Fruit fly (Drosophila melanogaster) whole organism, embryonic: ENCODE measurements around the gene CG14205.

Source experiments
- Abd-B ChIP-seq: fragments of 200-800 bp; sonication (Bioruptor generic); optimal IDR thresholded peaks from 2 replicates; lab custom pipeline; 2018; ENCODE audit warnings: missing biosample characterization, mild to moderate bottlenecking, missing genetic modification characterization, moderate library complexity
- Awh ChIP-seq: fragments of 200-800 bp; sonication (Bioruptor generic); IDR thresholded peaks from 2 replicates; pipeline ENCODE4, ENCODE4 v1.3.6; 2022; ENCODE audit warnings: missing biosample characterization, missing genetic modification characterization
- B-H1 ChIP-seq: fragments of 200-800 bp; sonication (Bioruptor generic); IDR thresholded peaks from 3 replicates; pipeline ENCODE4 v1.3.6; 2022; ENCODE audit warnings: missing biosample characterization, missing genetic modification characterization
- BEAF-32 ChIP-seq: fragments of 200-800 bp; sonication (Bioruptor generic); optimal IDR thresholded peaks from 3 replicates; lab custom pipeline; 2017; ENCODE audit warnings: missing biosample characterization, missing genetic modification characterization, mild to moderate bottlenecking, moderate library complexity, missing genetic modification reagents
- CG10147 ChIP-seq: fragments of 200-800 bp; sonication (Bioruptor generic); optimal IDR thresholded peaks from 2 replicates; lab custom pipeline; 2019; ENCODE audit warnings: missing biosample characterization, mild to moderate bottlenecking, missing genetic modification characterization, moderate library complexity
- CG11085 ChIP-seq: fragments of 200-800 bp; sonication (Bioruptor generic); IDR thresholded peaks from 2 replicates; pipeline ENCODE4 v1.3.6; 2022; ENCODE audit warnings: missing biosample characterization, missing genetic modification characterization
- CG12299 ChIP-seq: fragments of 200-800 bp; sonication (Bioruptor generic); optimal IDR thresholded peaks from 2 replicates; lab custom pipeline; 2018; ENCODE audit warnings: missing biosample characterization, mild to moderate bottlenecking, missing genetic modification characterization
- CG12391 ChIP-seq: fragments of 200-800 bp; sonication (Bioruptor generic); optimal IDR thresholded peaks from 3 replicates; lab custom pipeline; 2018; ENCODE audit warnings: missing biosample characterization, mild to moderate bottlenecking, missing genetic modification characterization, moderate library complexity
- CG13287 ChIP-seq: fragments of 200-800 bp; sonication (Bioruptor generic); IDR thresholded peaks from 2 replicates; pipeline ENCODE4 v1.3.6; 2022; ENCODE audit warnings: missing biosample characterization, missing genetic modification characterization; ENCODE audit not compliant: partially characterized antibody
- CG15514 ChIP-seq: fragments of 200-800 bp; sonication (Bioruptor generic); optimal IDR thresholded peaks from 3 replicates; lab custom pipeline; 2017; ENCODE audit warnings: missing biosample characterization, missing genetic modification characterization, mild to moderate bottlenecking, moderate library complexity, missing genetic modification reagents
- CG17361 ChIP-seq: fragments of 200-800 bp; sonication (Bioruptor generic); IDR thresholded peaks from 3 replicates; pipeline ENCODE4 v1.3.6; 2022; ENCODE audit warnings: missing biosample characterization, missing genetic modification characterization
- CG2120 ChIP-seq: fragments of 200-800 bp; sonication (Bioruptor generic); optimal IDR thresholded peaks from 3 replicates; lab custom pipeline; 2016; ENCODE audit warnings: missing biosample characterization, missing genetic modification characterization
- CG2202 ChIP-seq: fragments of 200-800 bp; sonication (Bioruptor generic); optimal IDR thresholded peaks from 2 replicates; lab custom pipeline; 2018; ENCODE audit warnings: missing biosample characterization, mild to moderate bottlenecking, missing genetic modification characterization
- CG30020 ChIP-seq: fragments of 200-800 bp; optimal IDR thresholded peaks from 2 replicates; lab custom pipeline; 2019; ENCODE audit warnings: missing biosample characterization, mild to moderate bottlenecking, missing genetic modification characterization, moderate library complexity
- CG33213 ChIP-seq: fragments of 200-800 bp; sonication (Bioruptor generic); optimal IDR thresholded peaks from 3 replicates; lab custom pipeline; 2016; ENCODE audit warnings: missing biosample characterization, missing genetic modification characterization
- CG7928 ChIP-seq: fragments of 200-800 bp; sonication (Bioruptor generic); optimal IDR thresholded peaks from 2 replicates; lab custom pipeline; 2017; ENCODE audit warnings: missing biosample characterization, mild to moderate bottlenecking, missing genetic modification characterization
- CG7987 ChIP-seq: fragments of 200-800 bp; sonication (Bioruptor generic); optimal IDR thresholded peaks from 2 replicates; lab custom pipeline; 2018; ENCODE audit warnings: missing biosample characterization, mild to moderate bottlenecking, missing genetic modification characterization, moderate library complexity
- Doc3 ChIP-seq: fragments of 200-800 bp; sonication (Bioruptor generic); IDR thresholded peaks from 3 replicates; pipeline ENCODE4 v1.3.6; 2022; ENCODE audit warnings: missing biosample characterization, missing genetic modification characterization; ENCODE audit not compliant: partially characterized antibody
- Drgx ChIP-seq: fragments of 200-800 bp; sonication (Bioruptor generic); IDR thresholded peaks from 2 replicates; pipeline ENCODE4 v1.3.6; 2022; ENCODE audit warnings: missing biosample characterization, missing genetic modification characterization
- Eip74EF ChIP-seq, 2 experiments: fragments of 200-800 bp in 1 of 2; fragments of >200 bp in 1 of 2; sonication (Bioruptor generic) in 1 of 2; optimal IDR thresholded peaks; 2 replicates each; lab custom pipeline; 2017 to 2019; ENCODE audit warnings: missing biosample characterization in 2 of 2, missing genetic modification characterization in 2 of 2, mild to moderate bottlenecking in 1 of 2, moderate library complexity in 1 of 2
- H15 ChIP-seq: fragments of 200-800 bp; sonication (Bioruptor generic); IDR thresholded peaks from 3 replicates; pipeline ENCODE4 v1.3.6; 2022; ENCODE audit warnings: missing biosample characterization, missing genetic modification characterization
- Hr78 ChIP-seq, 2 experiments: fragments of 200-800 bp in 1 of 2; fragments of >200 bp in 1 of 2; sonication (Bioruptor generic) in 1 of 2; optimal IDR thresholded peaks; 2 replicates each; lab custom pipeline; 2017 to 2019; ENCODE audit warnings: missing biosample characterization in 2 of 2, missing genetic modification characterization in 2 of 2, mild to moderate bottlenecking in 1 of 2, moderate library complexity in 1 of 2
- MBD-R2 ChIP-seq: fragments of 200-800 bp; sonication (Bioruptor generic); IDR thresholded peaks from 2 replicates; pipeline ENCODE4 v1.3.6; 2022; ENCODE audit warnings: missing biosample characterization, missing genetic modification characterization
- MESR4 ChIP-seq: fragments of 200-800 bp; sonication (Bioruptor generic); optimal IDR thresholded peaks from 2 replicates; lab custom pipeline; 2018; ENCODE audit warnings: missing biosample characterization, mild to moderate bottlenecking, missing genetic modification characterization, moderate library complexity
- Max ChIP-seq: fragments of 200-800 bp; sonication (Bioruptor generic); optimal IDR thresholded peaks from 2 replicates; lab custom pipeline; 2016; ENCODE audit warnings: missing biosample characterization, mild to moderate bottlenecking, missing genetic modification characterization
- Med ChIP-seq: fragments of 200-800 bp; sonication (Bioruptor generic); peaks from one replicate; lab custom pipeline; 2016; ENCODE audit warnings: missing biosample characterization, missing genetic modification characterization, mild to moderate bottlenecking, inconsistent platforms, moderate library complexity
- Mes4 ChIP-seq: fragments of 200-800 bp; sonication (Bioruptor generic); optimal IDR thresholded peaks from 2 replicates; lab custom pipeline; 2016; ENCODE audit warnings: missing biosample characterization, missing genetic modification characterization
- Ptx1 ChIP-seq: fragments of 200-800 bp; sonication (Bioruptor generic); IDR thresholded peaks from 2 replicates; pipeline ENCODE4 v1.3.6; 2022; ENCODE audit warnings: missing biosample characterization, missing genetic modification characterization
- amos ChIP-seq: fragments of 200-800 bp; sonication (Bioruptor generic); IDR thresholded peaks from 2 replicates; pipeline ENCODE4 v1.3.6; 2022; ENCODE audit warnings: missing biosample characterization, missing genetic modification characterization; ENCODE audit not compliant: partially characterized antibody
- ato ChIP-seq: fragments of 200-800 bp; sonication (Bioruptor generic); IDR thresholded peaks from 2 replicates; pipeline ENCODE4 v1.3.6; 2022; ENCODE audit warnings: missing biosample characterization, missing genetic modification characterization; ENCODE audit not compliant: partially characterized antibody
- bab2 ChIP-seq: fragments of 200-800 bp; sonication (Bioruptor generic); optimal IDR thresholded peaks from 2 replicates; lab custom pipeline; 2016; ENCODE audit warnings: missing biosample characterization, missing genetic modification characterization
- bbx ChIP-seq: fragments of 200-800 bp; sonication (Bioruptor generic); IDR thresholded peaks from 2 replicates; pipeline ENCODE4 v1.3.6; 2022; ENCODE audit warnings: missing biosample characterization, missing genetic modification characterization; ENCODE audit not compliant: partially characterized antibody
- cas ChIP-seq: fragments of 200-800 bp; sonication (Bioruptor generic); IDR thresholded peaks from 2 replicates; pipeline ENCODE4 v1.3.6; 2022; ENCODE audit warnings: missing biosample characterization, missing genetic modification characterization
- chm ChIP-seq: fragments of 200-800 bp; sonication (Bioruptor generic); IDR thresholded peaks from 2 replicates; pipeline ENCODE4 v1.3.6; 2022; ENCODE audit warnings: missing biosample characterization, missing genetic modification characterization
- chn ChIP-seq: fragments of 200-800 bp; sonication (Bioruptor generic); optimal IDR thresholded peaks from 2 replicates; lab custom pipeline; 2016; ENCODE audit warnings: missing biosample characterization, missing genetic modification characterization
- cwo ChIP-seq: fragments of 200-800 bp; sonication (Bioruptor generic); optimal IDR thresholded peaks from 3 replicates; lab custom pipeline; 2017; ENCODE audit warnings: missing biosample characterization, missing genetic modification characterization, mild to moderate bottlenecking, moderate library complexity, missing genetic modification reagents
- fu2 ChIP-seq: fragments of 200-800 bp; sonication (Bioruptor generic); optimal IDR thresholded peaks from 2 replicates; lab custom pipeline; 2016; ENCODE audit warnings: missing biosample characterization, missing genetic modification characterization
- gsb-n ChIP-seq: fragments of 200-800 bp; sonication (Bioruptor generic); optimal IDR thresholded peaks from 3 replicates; lab custom pipeline; 2018; ENCODE audit warnings: missing biosample characterization, mild to moderate bottlenecking, missing genetic modification characterization
- lilli ChIP-seq: fragments of 200-800 bp; sonication (Bioruptor generic); optimal IDR thresholded peaks from 3 replicates; lab custom pipeline; 2016; ENCODE audit warnings: missing biosample characterization, missing genetic modification characterization
- lola ChIP-seq, 3 experiments: fragments of >200 bp in 2 of 3; fragments of 200-800 bp in 1 of 3; sonication (Bioruptor generic) in 1 of 3; optimal IDR thresholded peaks; 2 replicates each; lab custom pipeline; 2017 to 2019; ENCODE audit warnings: missing biosample characterization in 3 of 3, missing genetic modification characterization in 3 of 3, mild to moderate bottlenecking in 1 of 3, moderate library complexity in 1 of 3
- pum ChIP-seq: fragments of 200-800 bp; sonication (Bioruptor generic); optimal IDR thresholded peaks from 2 replicates; lab custom pipeline; 2016; ENCODE audit warnings: missing biosample characterization, missing genetic modification characterization
- row ChIP-seq: fragments of 200-800 bp; sonication (Bioruptor generic); IDR thresholded peaks from 3 replicates; pipeline ENCODE4 v1.3.6; 2022; ENCODE audit warnings: missing biosample characterization, missing genetic modification characterization
- scrt ChIP-seq: fragments of 200-800 bp; sonication (Bioruptor generic); optimal IDR thresholded peaks from 2 replicates; lab custom pipeline; 2018; ENCODE audit warnings: missing biosample characterization, mild to moderate bottlenecking, missing genetic modification characterization, moderate library complexity
- tna ChIP-seq: fragments of 200-800 bp; sonication (Bioruptor generic); IDR thresholded peaks from 2 replicates; pipeline ENCODE4 v1.3.6; 2022; ENCODE audit warnings: missing biosample characterization, missing genetic modification characterization; ENCODE audit not compliant: partially characterized antibody
- unc-4 ChIP-seq: fragments of 200-800 bp; sonication (Bioruptor generic); IDR thresholded peaks from 2 replicates; pipeline ENCODE4 v1.3.6; 2022; ENCODE audit warnings: missing biosample characterization, missing genetic modification characterization; ENCODE audit not compliant: partially characterized antibody
- yki ChIP-seq: fragments of >200 bp; optimal IDR thresholded peaks from 3 replicates; lab custom pipeline; 2018

CG14205 gene

dm6 chrX:19578908-19579647 is 13.3 kb upstream of the CG14205 start (continued):
- TF ChIP-seq Mes4 (no peak), lola (GFP tag; optimal IDR thresholded peaks at IDR 0.05; lab: Kevin White, UChicago) (peak in 1 of 3 experiments; percentile 92), CG12299 (tag; lab: Kevin White, UChicago) (no peak), Ptx1 (GFP tag; lab: Robert Waterston, UW) (no peak), Eip74EF (GFP tag; optimal IDR thresholded peaks at IDR 0.05; lab: Kevin White, UChicago) (peak in 1 of 2 experiments; percentile 2), MESR4 (GFP tag; lab: Kevin White, UChicago) (peak; percentile 71), chm (GFP tag; lab: Robert Waterston, UW) (no peak), CG7928 (GFP tag; lab: Kevin White, UChicago) (peak; percentile 75), CG2202 (tag; lab: Kevin White, UChicago) (no peak), yki (no peak), H15 (GFP tag; lab: Robert Waterston, UW) (no peak), B-H1 (GFP tag; lab: Robert Waterston, UW) (no peak), cwo (no peak), Med (peak; percentile 47), CG11085 (GFP tag; lab: Robert Waterston, UW) (no peak)

DNA sequence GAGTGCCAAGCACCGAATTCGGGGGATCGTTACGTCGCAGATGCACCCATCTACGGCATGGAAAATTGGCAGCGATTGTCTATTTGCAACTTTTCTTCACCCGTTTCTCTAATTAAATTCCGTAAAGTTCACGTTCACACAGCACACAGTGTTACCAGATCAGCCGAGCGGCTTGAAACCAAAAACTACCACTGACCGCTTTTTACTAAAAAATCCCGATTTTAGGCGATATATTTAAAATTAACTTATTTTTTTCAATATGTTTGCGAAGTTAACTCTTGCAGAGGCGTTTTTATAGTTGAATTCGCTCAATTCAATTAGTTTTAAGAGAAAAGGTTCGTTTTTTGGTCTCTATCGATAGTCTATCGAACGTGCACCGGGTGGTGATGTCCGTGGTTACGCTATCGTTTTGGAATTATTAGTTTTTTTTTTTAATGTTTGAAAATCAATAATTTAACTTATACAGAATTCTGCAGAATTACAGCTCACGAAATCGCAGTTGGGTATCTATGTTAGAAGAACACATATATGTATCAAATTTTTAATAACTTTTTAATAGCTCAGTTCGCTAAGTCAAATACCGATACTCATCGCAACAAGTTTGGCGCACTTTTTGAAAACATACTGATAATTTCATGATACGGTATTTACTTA is 12.6 kb upstream of the CG14205 start, which contains the start of gene Tao:
Gene Tao (minus strand): TSS at position 153 of the 654 bp plus-strand sequence.
- peak; percentile 52; the same call in 1 of the 2 replicates for TF ChIP-seq tna
- peak; percentile 81 for TF ChIP-seq unc-4 (GFP tag; lab: Robert Waterston, UW)
- no peak for TF ChIP-seq Awh (GFP tag; lab: Robert Waterston, UW)
- TF ChIP-seq pum (GFP tag; lab: Kevin White, UChicago), result no peak
- TF ChIP-seq CG12391 (tag; lab: Kevin White, UChicago), result peak; percentile 41
- peak; percentile 13 for TF ChIP-seq Abd-B (GFP tag; lab: Kevin White, UChicago)
- TF ChIP-seq CG12299 (tag; lab: Kevin White, UChicago), result no peak
- TF ChIP-seq bab2 (GFP tag; lab: Kevin White, UChicago), result no peak
- TF ChIP-seq gsb-n (tag; lab: Kevin White, UChicago), result peak; percentile 84
- TF ChIP-seq Doc3, result peak; percentile 76
- peak; percentile 21 for TF ChIP-seq Max (GFP tag; lab: Kevin White, UChicago)
- no peak for TF ChIP-seq chn (GFP tag; lab: Kevin White, UChicago)
- TF ChIP-seq ato (GFP tag; lab: Robert Waterston, UW), result peak; percentile 42
- no peak for TF ChIP-seq lilli (GFP tag; lab: Kevin White, UChicago)
- peak; percentile 17; the same call in 1 of the 2 replicates for TF ChIP-seq MBD-R2 (GFP tag; lab: Robert Waterston, UW)
- TF ChIP-seq CG13287, result peak; percentile 83
- TF ChIP-seq amos (GFP tag; lab: Robert Waterston, UW), result peak; percentile 79
- TF ChIP-seq CG15514, result peak; percentile 37
- no peak for TF ChIP-seq CG30020
- no peak for TF ChIP-seq CG7987 (GFP tag; lab: Kevin White, UChicago)
- TF ChIP-seq CG17361 (GFP tag; lab: Robert Waterston, UW), result peak; percentile 40; the same call in 1 of the 3 replicates
- no peak for TF ChIP-seq cas
- peak; percentile 17 for TF ChIP-seq CG33213
- TF ChIP-seq scrt (GFP tag; lab: Kevin White, UChicago), result no peak
- TF ChIP-seq bbx (GFP tag; lab: Robert Waterston, UW), result peak; percentile 69
- no peak for TF ChIP-seq fu2 (GFP tag; lab: Kevin White, UChicago)
- no peak for TF ChIP-seq Drgx (GFP tag; lab: Robert Waterston, UW)
- TF ChIP-seq CG10147 (GFP tag; lab: Kevin White, UChicago), result no peak
- TF ChIP-seq row, result peak; percentile 41; the same call in 2 of the 3 replicates
- peak; percentile 90 for TF ChIP-seq BEAF-32 (GFP tag; lab: Kevin White, UChicago)
- no peak for TF ChIP-seq Hr78 (GFP tag; optimal IDR thresholded peaks at IDR 0.05; lab: Kevin White, UChicago)
- peak; percentile 11 for TF ChIP-seq CG2120 (GFP tag; lab: Kevin White, UChicago)
